Fruit fly (Drosophila melanogaster) whole organism, adult: Measurements from ENCODE around the gene CG15357.

Source experiments
- CG33017 ChIP-seq: fragments of 200-800 bp; sonication (Bioruptor generic); optimal IDR thresholded peaks from 2 replicates; lab custom pipeline; 2018; ENCODE audit warnings: missing biosample characterization, mild to moderate bottlenecking, missing genetic modification characterization, moderate library complexity
- CG7045 ChIP-seq: fragments of 200-800 bp; sonication (Bioruptor generic); optimal IDR thresholded peaks from 2 replicates; lab custom pipeline; 2017; ENCODE audit warnings: missing biosample characterization, mild to moderate bottlenecking, missing genetic modification characterization
- CG7101 ChIP-seq: fragments of 200-800 bp; sonication (Bioruptor generic); optimal IDR thresholded peaks from 2 replicates; lab custom pipeline; 2018; ENCODE audit warnings: missing biosample characterization, mild to moderate bottlenecking, missing genetic modification characterization, moderate library complexity
- cic ChIP-seq: fragments of 200-800 bp; sonication (Bioruptor generic); optimal IDR thresholded peaks from 2 replicates; lab custom pipeline; 2017; ENCODE audit warnings: missing biosample characterization, mild to moderate bottlenecking, missing genetic modification characterization, moderate library complexity
- toe ChIP-seq: fragments of 200-800 bp; sonication (Bioruptor generic); optimal IDR thresholded peaks from 2 replicates; lab custom pipeline; 2016; ENCODE audit warnings: missing biosample characterization, missing genetic modification characterization

dm6 chr2L:1906326-1906725 lies 39.2 kb downstream of the CG15357 start:
- no peak for TF ChIP-seq toe (GFP tag; lab: Kevin White, UChicago)
- TF ChIP-seq cic (GFP tag; lab: Kevin White, UChicago), result no peak
- no peak for TF ChIP-seq CG7045
- no peak for TF ChIP-seq CG33017 (tag; lab: Kevin White, UChicago)
- TF ChIP-seq CG7101 (tag; lab: Kevin White, UChicago), result no peak
